Worm (Caenorhabditis elegans) whole organism, dauer: ENCODE measurements around the gene best-23.

ENCODE experiments used
- unc-62 ChIP-seq: sonication (generic microtip); optimal IDR thresholded peaks from 2 replicates; lab custom pipeline; 2017; ENCODE audit warnings: missing biosample characterization, missing genetic modification reagents, missing genetic modification characterization

The best-23 gene

DNA sequence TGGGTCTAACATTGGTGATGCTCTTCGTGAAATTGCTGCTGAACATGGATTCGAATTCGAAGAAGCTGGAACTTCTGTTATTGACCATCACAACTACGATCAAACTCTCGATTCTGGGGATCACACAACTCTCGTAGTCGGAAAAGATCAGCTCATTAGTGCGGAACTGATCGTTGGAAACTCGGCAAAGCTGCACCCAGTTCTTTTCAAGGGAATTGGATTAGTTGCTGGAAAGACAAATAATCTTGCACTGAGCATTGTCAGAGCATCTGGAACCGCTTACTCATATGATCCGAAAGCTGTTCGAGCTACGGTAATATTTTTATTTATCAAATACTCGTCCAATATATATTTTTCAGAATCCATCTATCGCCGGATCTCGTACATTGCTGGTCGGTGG is 42.5 kb downstream of the best-23 start:
- TF ChIP-seq unc-62 (GFP tag; lab: Kevin White, UChicago) = no peak

ce11 chrII:7864207-7864606 is 43.2 kb downstream of the best-23 start, which contains the start of gene ostb-1:
TSS of gene ostb-1 (plus strand) at chrII:7864507.
- no peak for TF ChIP-seq unc-62 (GFP tag; lab: Kevin White, UChicago)

- TF ChIP-seq unc-62 (GFP tag; lab: Kevin White, UChicago) = no peak
Observed at ce11 chrII:7863480-7864125, 43.8 kb downstream of the best-23 start.

DNA sequence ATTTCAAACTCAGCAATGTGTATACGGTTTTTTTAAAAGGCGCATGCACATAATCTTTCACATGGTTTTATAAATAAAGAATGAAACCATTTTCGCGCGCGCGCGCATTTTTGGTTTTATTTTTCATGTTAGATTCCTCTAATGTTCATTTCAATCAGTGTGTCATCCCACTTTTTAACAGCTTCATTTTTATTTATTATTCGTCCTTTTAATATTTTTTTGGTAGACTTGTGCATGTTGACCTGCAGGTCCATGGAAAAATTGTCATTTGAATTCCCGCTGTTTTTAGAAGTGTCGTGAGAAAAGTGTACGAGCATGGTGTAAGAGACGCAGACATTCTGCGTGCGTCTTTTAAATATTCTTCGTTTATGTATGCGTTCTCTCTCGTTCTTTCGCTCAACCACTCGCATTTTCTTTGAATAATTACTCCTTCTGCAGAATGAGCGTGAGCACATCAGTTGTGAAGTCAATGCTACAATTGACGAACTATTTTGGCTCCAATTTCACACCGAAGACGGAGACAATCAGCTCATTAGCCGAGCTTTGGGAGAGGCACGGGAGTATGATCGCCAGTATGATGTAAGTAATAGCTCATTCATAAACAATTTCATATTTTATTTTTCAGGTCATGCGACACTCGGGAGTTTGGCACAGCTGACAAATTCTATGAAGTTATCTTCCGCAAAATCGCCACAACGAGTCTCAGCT is 47.0 kb downstream of the best-23 start, which contains the start of gene lin-5:
lin-5 (plus strand) TSS at position 354 of the 708 bp plus-strand sequence.
- TF ChIP-seq unc-62 (GFP tag; lab: Kevin White, UChicago) = no peak

- TF ChIP-seq unc-62 (GFP tag; lab: Kevin White, UChicago) = no peak
Observed at ce11 chrII:7858101-7858500, 49.3 kb downstream of the best-23 start, which contains the start of gene sds-22. TSS of gene sds-22 (plus strand) at chrII:7858401.

- TF ChIP-seq unc-62 (GFP tag; lab: Kevin White, UChicago) = no peak
Observed at ce11 chrII:7857485-7858010, 49.8 kb downstream of the best-23 start, which contains the start of the genes cec-3 and T09A5.15. TSS of gene cec-3 (minus strand) at chrII:7857600. TSS of gene T09A5.15 (plus strand) at chrII:7857960.

ce11 chrII:7855619-7856018 is 51.8 kb downstream of the best-23 start, which contains the start of gene mdmh-35:
TSS of gene mdmh-35 (minus strand) at chrII:7855719.
- TF ChIP-seq unc-62 (GFP tag; lab: Kevin White, UChicago) = no peak

DNA sequence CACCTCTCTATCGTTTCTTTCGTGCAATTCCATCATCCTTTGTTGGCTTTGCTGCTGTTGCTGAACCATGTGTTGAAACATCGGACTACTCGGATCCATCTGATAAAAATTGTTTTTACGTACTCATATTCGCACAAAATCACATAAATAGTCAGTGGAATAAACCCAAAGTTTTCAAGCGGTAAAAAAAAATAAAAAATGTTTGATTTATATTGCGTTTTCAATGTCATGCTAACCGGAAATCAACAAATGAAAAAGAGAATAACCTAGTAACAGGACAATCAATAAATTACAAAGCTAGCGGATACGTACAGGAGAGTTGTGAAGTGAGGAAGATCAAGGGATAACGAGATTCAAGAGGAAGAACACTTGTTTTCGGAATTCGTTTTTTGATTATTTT is 52.4 kb downstream of the best-23 start, which contains the start of gene mdt-10:
mdt-10 (minus strand) TSS at position 101 of the 400 bp plus-strand sequence.
- no peak for TF ChIP-seq unc-62 (GFP tag; lab: Kevin White, UChicago)
